Worm (Caenorhabditis elegans) whole organism, midembryonic: ENCODE measurements around the gene irld-30.
"Not testable (repeated sequence)": the region's sequence is repeated elsewhere in the genome, so short reads cannot be mapped to it uniquely, and the experiment has no call there.

Source experiments
- T22C8.4 ChIP-seq: fragments of 200-800 bp; sonication (Bioruptor generic); IDR thresholded peaks from 2 replicates; pipeline ENCODE4 v1.3.6; 2022; ENCODE audit warnings: missing genetic modification characterization, missing compliant biosample characterization
- cog-1 ChIP-seq: sonication (generic microtip); optimal IDR thresholded peaks from 2 replicates; lab custom pipeline; 2016; ENCODE audit warnings: missing genetic modification characterization, missing compliant biosample characterization
- flt-1 ChIP-seq: fragments of 200-800 bp; sonication (Bioruptor generic); IDR thresholded peaks from 2 replicates; pipeline ENCODE4 v1.3.6; 2022; ENCODE audit warnings: missing genetic modification characterization, missing compliant biosample characterization
- med-1 ChIP-seq: sonication (generic microtip); optimal IDR thresholded peaks from 2 replicates; lab custom pipeline; 2017; ENCODE audit warnings: missing genetic modification characterization, mild to moderate bottlenecking, missing compliant biosample characterization, antibody characterized with exemption, missing genetic modification reagents; ENCODE audit not compliant: insufficient read depth
- ref-1 ChIP-seq: fragments of 200-800 bp; sonication (Bioruptor generic); conservative IDR thresholded peaks from 2 replicates; pipeline ENCODE4 v1.3.6; 2022; ENCODE audit warnings: missing genetic modification reagents, missing genetic modification characterization, missing compliant biosample characterization
- tab-1 ChIP-seq: fragments of 200-800 bp; sonication (Bioruptor generic); IDR thresholded peaks from 2 replicates; pipeline ENCODE4 v1.3.6; 2022; ENCODE audit warnings: missing genetic modification characterization, missing compliant biosample characterization
- ztf-23 ChIP-seq: fragments of 200-800 bp; sonication (Bioruptor generic); IDR thresholded peaks from 2 replicates; pipeline ENCODE4 v1.3.6; 2022; ENCODE audit warnings: missing genetic modification reagents, missing genetic modification characterization, missing compliant biosample characterization
- ztf-29 ChIP-seq: fragments of 200-800 bp; sonication (Bioruptor generic); IDR thresholded peaks from 2 replicates; pipeline ENCODE4 v1.3.6; 2022; ENCODE audit warnings: missing genetic modification reagents, missing genetic modification characterization, missing compliant biosample characterization

DNA sequence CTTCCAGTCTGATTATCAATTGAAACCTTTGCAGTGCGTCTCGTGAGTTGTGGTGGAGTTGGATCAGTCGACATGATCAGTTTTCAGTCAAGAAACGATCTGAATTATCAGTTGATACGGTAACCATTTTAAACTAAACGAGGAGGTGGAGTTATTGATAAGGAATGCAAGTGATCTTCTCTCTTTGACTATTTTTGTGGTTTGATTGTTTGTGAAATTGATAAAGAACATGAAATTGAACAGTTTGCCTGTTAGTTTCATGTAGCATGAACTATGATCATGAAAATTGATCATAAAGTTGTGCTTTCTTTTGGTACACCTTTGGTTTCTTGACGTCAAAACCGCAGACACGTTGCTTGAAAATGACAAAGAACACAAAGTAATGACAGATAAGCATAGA is 18.7 kb downstream of the irld-30 start, which contains the start of gene pud-1.2:
- TF ChIP-seq ztf-29 (GFP tag; lab: Robert Waterston, UW); ref-1 (GFP tag; lab: Robert Waterston, UW); T22C8.4 (GFP tag; lab: Robert Waterston, UW); med-1; tab-1; flt-1 (GFP tag; lab: Robert Waterston, UW); cog-1 (tag; lab: Kevin White, UChicago); ztf-23: not testable (repeated sequence)
